Fruit fly (Drosophila melanogaster) whole organism, adult: ENCODE results near the gene shep.

ENCODE experiments used
- CG11617 ChIP-seq: fragments of 200-800 bp; sonication (Bioruptor generic); optimal IDR thresholded peaks from 2 replicates; lab custom pipeline; 2017; ENCODE audit warnings: mild to moderate bottlenecking, missing biosample characterization, missing genetic modification reagents, missing genetic modification characterization
- CG12768 ChIP-seq: fragments of 200-800 bp; sonication (Bioruptor generic); optimal IDR thresholded peaks from 2 replicates; lab custom pipeline; 2017; ENCODE audit warnings: missing biosample characterization, missing genetic modification characterization, mild to moderate bottlenecking, moderate library complexity, missing genetic modification reagents
- CG14711 ChIP-seq: fragments of 200-800 bp; sonication (Bioruptor generic); optimal IDR thresholded peaks from 2 replicates; lab custom pipeline; 2018; ENCODE audit warnings: missing biosample characterization, mild to moderate bottlenecking, missing genetic modification characterization, moderate library complexity
- CG1620 ChIP-seq: fragments of 200-800 bp; sonication (Bioruptor generic); optimal IDR thresholded peaks from 2 replicates; lab custom pipeline; 2016; ENCODE audit warnings: missing biosample characterization, missing genetic modification characterization
- CG33017 ChIP-seq: fragments of 200-800 bp; sonication (Bioruptor generic); optimal IDR thresholded peaks from 2 replicates; lab custom pipeline; 2018; ENCODE audit warnings: missing biosample characterization, mild to moderate bottlenecking, missing genetic modification characterization, moderate library complexity
- CG5204 ChIP-seq: fragments of 200-800 bp; sonication (Bioruptor generic); optimal IDR thresholded peaks from 2 replicates; lab custom pipeline; 2016; ENCODE audit warnings: missing biosample characterization, missing genetic modification characterization
- CG7045 ChIP-seq: fragments of 200-800 bp; sonication (Bioruptor generic); optimal IDR thresholded peaks from 2 replicates; lab custom pipeline; 2017; ENCODE audit warnings: missing biosample characterization, mild to moderate bottlenecking, missing genetic modification characterization
- CG7101 ChIP-seq: fragments of 200-800 bp; sonication (Bioruptor generic); optimal IDR thresholded peaks from 2 replicates; lab custom pipeline; 2018; ENCODE audit warnings: missing biosample characterization, mild to moderate bottlenecking, missing genetic modification characterization, moderate library complexity
- Clk ChIP-seq: fragments of 200-800 bp; sonication (Bioruptor generic); optimal IDR thresholded peaks from 2 replicates; lab custom pipeline; 2017; ENCODE audit warnings: missing biosample characterization, missing genetic modification characterization
- Crg-1 ChIP-seq: fragments of 200-800 bp; sonication (Bioruptor generic); optimal IDR thresholded peaks from 2 replicates; lab custom pipeline; 2016; ENCODE audit warnings: missing biosample characterization, missing genetic modification characterization
- Hr96 ChIP-seq: fragments of 200-800 bp; sonication (Bioruptor generic); optimal IDR thresholded peaks from 2 replicates; lab custom pipeline; 2016; ENCODE audit warnings: missing biosample characterization, missing genetic modification characterization
- Mnt ChIP-seq: fragments of 200-800 bp; sonication (Bioruptor generic); optimal IDR thresholded peaks from 2 replicates; lab custom pipeline; 2016; ENCODE audit warnings: missing biosample characterization, mild to moderate bottlenecking, missing genetic modification characterization
- bab1 ChIP-seq: fragments of 200-800 bp; sonication (Bioruptor generic); optimal IDR thresholded peaks from 3 replicates; lab custom pipeline; 2019; ENCODE audit warnings: missing biosample characterization, mild to moderate bottlenecking, missing genetic modification characterization, moderate library complexity
- cic ChIP-seq: fragments of 200-800 bp; sonication (Bioruptor generic); optimal IDR thresholded peaks from 2 replicates; lab custom pipeline; 2017; ENCODE audit warnings: missing biosample characterization, mild to moderate bottlenecking, missing genetic modification characterization, moderate library complexity
- cnc ChIP-seq, 2 experiments: fragments of >200 bp; optimal IDR thresholded peaks; 2 replicates each; lab custom pipeline; 2017
- kay ChIP-seq: fragments of 200-800 bp; sonication (Bioruptor generic); peaks from one replicate; lab custom pipeline; 2016; ENCODE audit warnings: missing biosample characterization, missing genetic modification characterization, borderline replicate concordance
- ovo ChIP-seq: fragments of 200-800 bp; sonication (Bioruptor generic); optimal IDR thresholded peaks from 2 replicates; lab custom pipeline; 2016; ENCODE audit warnings: missing biosample characterization, missing genetic modification characterization
- pad ChIP-seq: fragments of 200-800 bp; sonication (Bioruptor generic); optimal IDR thresholded peaks from 3 replicates; lab custom pipeline; 2017; ENCODE audit warnings: missing biosample characterization, missing genetic modification characterization, mild to moderate bottlenecking, moderate library complexity, missing genetic modification reagents
- tj ChIP-seq: fragments of 200-800 bp; sonication (Bioruptor generic); optimal IDR thresholded peaks from 3 replicates; lab custom pipeline; 2017; ENCODE audit warnings: missing biosample characterization, mild to moderate bottlenecking, missing genetic modification characterization, moderate library complexity
- toe ChIP-seq: fragments of 200-800 bp; sonication (Bioruptor generic); optimal IDR thresholded peaks from 2 replicates; lab custom pipeline; 2016; ENCODE audit warnings: missing biosample characterization, missing genetic modification characterization

The shep gene

DNA sequence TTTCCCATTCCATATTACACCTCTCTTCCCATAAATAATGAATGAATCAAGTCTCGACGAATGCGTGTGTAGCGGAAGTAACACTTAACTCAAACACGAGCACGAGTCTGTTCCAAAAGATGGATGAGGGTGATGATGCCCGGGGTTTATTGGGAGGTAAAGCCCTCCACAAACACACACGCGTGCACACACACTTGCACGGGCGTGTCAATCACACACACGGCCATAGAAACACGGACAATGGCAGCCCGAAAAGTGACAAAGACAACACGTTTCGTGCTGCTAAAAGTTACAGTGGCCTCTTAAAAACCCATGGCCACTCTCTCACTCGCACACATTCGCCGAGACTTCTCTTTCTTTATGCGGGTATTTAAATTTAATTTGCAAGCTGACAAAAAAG, 98.8 kb downstream of the shep start:
- TF ChIP-seq Hr96 (GFP tag; lab: Kevin White, UChicago) (no peak), CG33017 (tag; lab: Kevin White, UChicago) (no peak), kay (GFP tag; lab: Kevin White, UChicago) (no peak), bab1 (GFP tag; lab: Kevin White, UChicago) (no peak), tj (no peak), cic (GFP tag; lab: Kevin White, UChicago) (no peak), toe (GFP tag; lab: Kevin White, UChicago) (no peak), Crg-1 (GFP tag; lab: Kevin White, UChicago) (no peak), CG5204 (GFP tag; lab: Kevin White, UChicago) (no peak), CG7101 (no peak), pad (no peak), CG14711 (tag; lab: Kevin White, UChicago) (no peak), Clk (GFP tag; lab: Kevin White, UChicago) (no peak), CG7045 (no peak), CG1620 (GFP tag; lab: Kevin White, UChicago) (no peak), Mnt (no peak), CG12768 (GFP tag; lab: Kevin White, UChicago) (no peak), CG11617 (no peak), ovo (GFP tag; lab: Kevin White, UChicago) (no peak), cnc (optimal IDR thresholded peaks at IDR 0.05; lab: Kevin White, UChicago) (no peak)

DNA sequence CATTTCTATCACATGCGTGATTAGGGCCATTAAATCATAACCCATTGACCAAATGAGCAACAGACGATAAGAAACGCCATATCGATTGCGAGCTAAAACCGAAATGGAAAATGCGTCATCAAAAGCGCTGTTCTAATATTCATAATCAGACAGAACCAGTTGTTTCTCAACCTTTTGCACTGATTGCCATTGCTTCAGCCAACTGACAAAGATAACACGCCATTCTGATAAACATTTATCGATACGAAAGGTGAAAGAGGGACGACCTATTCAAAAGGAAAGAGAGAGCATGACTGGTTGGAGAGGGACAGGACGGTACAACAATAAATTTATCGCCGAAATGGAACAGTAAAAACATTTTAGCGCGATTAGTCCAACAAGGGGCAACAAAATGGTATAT, 101.0 kb downstream of the shep start:
- TF ChIP-seq toe (GFP tag; lab: Kevin White, UChicago), result no peak
- TF ChIP-seq cic (GFP tag; lab: Kevin White, UChicago), result peak; percentile 25
- TF ChIP-seq CG7101, result no peak
- no peak for TF ChIP-seq CG5204 (GFP tag; lab: Kevin White, UChicago)
- TF ChIP-seq CG14711 (tag; lab: Kevin White, UChicago), result no peak
- no peak for TF ChIP-seq Mnt

DNA sequence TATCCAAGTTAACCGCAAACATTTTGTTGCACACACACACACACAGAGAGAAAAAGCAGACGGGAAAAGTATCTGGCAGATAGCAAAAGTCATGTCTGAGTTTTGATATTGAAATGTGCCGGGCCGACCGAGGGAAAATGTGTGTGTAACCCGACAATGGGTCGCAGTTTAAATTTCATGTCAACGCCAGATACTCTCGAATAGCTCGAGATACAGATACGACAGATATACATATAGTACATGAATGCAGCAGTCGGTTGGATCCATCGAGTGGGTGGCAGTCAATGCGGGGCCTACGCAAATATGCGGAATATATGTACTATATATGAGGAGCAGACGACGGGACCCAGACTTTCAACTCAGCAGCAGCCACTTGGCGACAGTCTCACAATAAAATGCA, 101.7 kb downstream of the shep start:
- no peak for TF ChIP-seq bab1 (GFP tag; lab: Kevin White, UChicago)
- TF ChIP-seq kay (GFP tag; lab: Kevin White, UChicago), result peak; percentile 3
- no peak for TF ChIP-seq CG1620 (GFP tag; lab: Kevin White, UChicago)

DNA sequence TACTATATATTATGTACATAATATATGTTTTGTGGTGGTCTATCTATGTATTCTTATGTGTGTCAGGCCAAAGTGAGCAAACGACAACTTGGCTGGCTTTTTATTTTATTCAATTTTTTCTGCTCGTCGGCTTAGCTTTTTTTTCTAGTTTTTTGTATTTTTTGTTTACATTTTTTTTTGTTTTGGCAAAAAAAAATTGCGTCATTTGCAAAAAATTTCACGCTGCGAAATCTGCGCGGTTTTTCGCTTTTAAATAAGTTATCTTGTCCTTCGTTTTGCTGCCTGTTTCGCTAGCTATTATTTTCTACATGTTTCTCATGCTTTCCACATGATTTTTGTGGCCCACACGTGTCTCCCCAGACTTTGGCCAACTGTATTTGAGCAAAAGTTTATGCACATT, 105.3 kb downstream of the shep start:
- TF ChIP-seq tj (peak; percentile 63), CG12768 (GFP tag; lab: Kevin White, UChicago) (no peak)

DNA sequence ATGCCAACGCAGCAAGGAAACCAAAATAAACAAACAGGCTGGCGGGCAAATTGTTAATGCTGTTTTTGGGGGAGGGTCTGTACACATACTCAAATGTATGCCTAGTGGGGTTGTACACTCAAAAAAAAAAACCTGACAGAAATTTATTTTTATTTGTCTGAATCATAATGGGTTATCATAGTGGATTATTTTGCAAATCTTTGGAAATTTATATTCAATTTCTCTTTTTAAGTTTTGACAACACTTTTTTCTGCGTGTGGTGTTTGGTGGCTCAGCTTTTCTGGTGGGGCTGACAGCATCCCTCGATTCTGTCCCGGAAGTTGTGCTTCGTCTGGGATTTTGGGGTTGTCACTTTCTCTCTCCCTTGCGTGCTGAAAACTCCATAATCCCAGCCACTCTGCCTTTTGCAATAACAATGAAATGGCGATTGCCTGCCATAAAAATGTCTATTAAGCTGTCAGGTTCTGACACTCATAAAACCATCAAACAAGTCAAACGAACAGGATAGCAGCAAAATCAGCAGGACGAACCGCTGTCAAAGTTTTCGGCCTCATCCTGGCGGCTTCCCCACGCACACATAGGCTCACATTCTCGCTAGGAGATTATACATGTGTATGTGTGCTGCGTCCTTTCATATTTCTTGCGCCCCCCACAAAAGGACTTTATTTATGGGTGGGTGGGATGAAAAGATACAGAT, 122.7 kb downstream of the shep start:
- TF ChIP-seq ovo (GFP tag; lab: Kevin White, UChicago), result no peak
- TF ChIP-seq pad, result no peak
- no peak for TF ChIP-seq CG7101
- no peak for TF ChIP-seq CG14711 (tag; lab: Kevin White, UChicago)
- no peak for TF ChIP-seq Clk (GFP tag; lab: Kevin White, UChicago)
- no peak for TF ChIP-seq CG12768 (GFP tag; lab: Kevin White, UChicago)
- no peak for TF ChIP-seq kay (GFP tag; lab: Kevin White, UChicago)

DNA sequence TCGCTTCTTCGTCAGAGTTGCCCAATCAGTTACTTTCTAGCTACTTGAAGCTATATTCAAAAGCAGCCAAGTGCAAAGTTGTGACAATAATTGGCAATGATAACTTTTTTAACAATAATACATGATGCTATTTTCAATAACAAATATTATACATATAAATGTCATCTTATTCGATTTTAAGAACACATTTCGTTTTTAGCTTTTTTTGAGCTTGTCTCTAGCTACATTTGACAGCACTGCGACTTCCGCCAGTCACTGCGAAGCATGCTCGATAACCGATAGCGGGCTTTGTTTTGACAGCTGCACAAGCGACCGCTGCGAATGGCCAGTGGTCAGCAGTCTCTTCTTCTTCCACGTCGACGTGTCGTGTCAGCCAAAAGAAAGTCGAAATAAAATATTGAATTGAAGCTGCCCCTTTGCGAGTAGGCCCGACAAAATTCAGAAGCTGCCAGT, 125.4 kb downstream of the shep start, which contains the start of the genes Gen and Srp54k:
TSS of gene Gen (minus strand) at position 23 of the 453 bp plus-strand sequence.
TSS of gene Srp54k (plus strand) at position 325 of the 453 bp plus-strand sequence.
- peak; percentile 28 for TF ChIP-seq Mnt
- TF ChIP-seq CG7101, result peak; percentile 39
- peak; percentile 19 for TF ChIP-seq CG1620 (GFP tag; lab: Kevin White, UChicago)
- TF ChIP-seq cic (GFP tag; lab: Kevin White, UChicago), result peak; percentile 44
- TF ChIP-seq toe (GFP tag; lab: Kevin White, UChicago), result no peak
- TF ChIP-seq bab1 (GFP tag; lab: Kevin White, UChicago), result peak; percentile 46
- no peak for TF ChIP-seq CG12768 (GFP tag; lab: Kevin White, UChicago)
- peak; percentile 38 for TF ChIP-seq CG11617
- TF ChIP-seq CG7045, result no peak
- TF ChIP-seq CG33017 (tag; lab: Kevin White, UChicago), result peak; percentile 16
- no peak for TF ChIP-seq cnc (optimal IDR thresholded peaks at IDR 0.05; lab: Kevin White, UChicago)
- TF ChIP-seq ovo (GFP tag; lab: Kevin White, UChicago), result no peak
- peak; percentile 11 for TF ChIP-seq CG14711 (tag; lab: Kevin White, UChicago)
- no peak for TF ChIP-seq Clk (GFP tag; lab: Kevin White, UChicago)
- TF ChIP-seq kay (GFP tag; lab: Kevin White, UChicago), result no peak
- TF ChIP-seq tj, result peak; percentile 81
- peak; percentile 6 for TF ChIP-seq pad
- no peak for TF ChIP-seq Hr96 (GFP tag; lab: Kevin White, UChicago)
- no peak for TF ChIP-seq CG5204 (GFP tag; lab: Kevin White, UChicago)
- peak; percentile 48 for TF ChIP-seq Crg-1 (GFP tag; lab: Kevin White, UChicago)

DNA sequence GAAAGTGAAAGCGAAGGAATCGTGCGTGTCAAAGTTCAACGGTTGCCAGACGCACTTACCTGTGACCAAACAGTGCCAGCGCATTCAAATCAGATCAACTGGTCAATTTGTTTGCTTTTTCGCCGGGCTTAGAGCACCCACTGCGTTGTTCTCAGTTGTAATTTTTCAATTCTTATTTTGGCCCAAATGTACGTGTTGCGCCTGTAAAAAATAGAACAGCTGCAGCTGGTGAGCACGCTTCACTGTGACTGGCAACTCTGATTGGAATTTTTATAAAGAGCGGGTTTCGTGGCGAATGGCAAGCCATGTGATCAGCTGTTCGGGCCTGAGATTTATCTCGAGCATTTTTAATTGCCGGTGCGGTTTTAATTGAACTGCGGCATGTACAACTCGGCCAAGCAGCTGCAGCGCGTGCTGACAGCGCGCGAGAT, 131.9 kb downstream of the shep start, which contains the start of the genes Fitm and AlaRS-m:
TSS of gene Fitm (minus strand) at position 250 of the 431 bp plus-strand sequence.
TSS of gene AlaRS-m (plus strand) at position 285 of the 431 bp plus-strand sequence.
- TF ChIP-seq CG5204 (GFP tag; lab: Kevin White, UChicago) (no peak), Mnt (peak; percentile 31), CG7045 (no peak), bab1 (GFP tag; lab: Kevin White, UChicago) (peak; percentile 21), CG14711 (tag; lab: Kevin White, UChicago) (peak; percentile 14), Hr96 (GFP tag; lab: Kevin White, UChicago) (no peak), cic (GFP tag; lab: Kevin White, UChicago) (peak; percentile 9), CG12768 (GFP tag; lab: Kevin White, UChicago) (no peak), CG11617 (peak; percentile 22), kay (GFP tag; lab: Kevin White, UChicago) (no peak), Clk (GFP tag; lab: Kevin White, UChicago) (no peak), tj (peak; percentile 24), CG33017 (tag; lab: Kevin White, UChicago) (no peak), Crg-1 (GFP tag; lab: Kevin White, UChicago) (no peak)
